Fruit fly (Drosophila melanogaster): ENCODE results near the gene CG14397.

CG14397 gene

DNA sequence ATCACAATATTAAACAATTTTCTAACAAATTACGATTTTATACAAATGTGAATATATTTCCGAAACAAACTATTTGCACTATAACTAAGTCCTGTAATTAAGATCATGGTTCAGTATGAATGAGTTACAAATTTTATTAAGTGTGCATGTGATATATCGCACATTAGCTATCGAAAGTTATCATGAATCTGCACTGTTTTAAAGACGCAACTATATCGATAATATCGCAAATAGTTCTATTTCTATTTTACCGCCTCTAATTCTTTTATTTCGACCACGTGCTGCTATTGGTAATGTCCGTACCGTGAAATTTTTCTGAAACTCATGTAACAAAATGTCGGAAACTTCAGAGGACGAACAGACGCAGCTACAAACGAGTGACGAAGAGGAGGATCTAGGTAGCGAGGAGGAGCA is 52.0 kb downstream of the CG14397 start, which contains the start of gene pths (continued):
- TF ChIP-seq Eip74EF (GFP tag; optimal IDR thresholded peaks at IDR 0.05) (no peak), CG11695 (GFP tag; IDR thresholded peaks at IDR 0.05) (0 out of 3 replicates have a peak, but pooled peaks have one; percentile 8), Hr39 (optimal IDR thresholded peaks at IDR 0.05) (no peak), btn (GFP tag; optimal IDR thresholded peaks at IDR 0.05) (no peak), disco-r (GFP tag; optimal IDR thresholded peaks at IDR 0.05) (no peak), Myb (GFP tag; optimal IDR thresholded peaks at IDR 0.05) (peak; percentile 66), CG1792 (GFP tag; optimal IDR thresholded peaks at IDR 0.05) (no peak), CG14710 (tag; optimal IDR thresholded peaks at IDR 0.05) (peak; percentile 67), CG1602 (GFP tag; optimal IDR thresholded peaks at IDR 0.05) (peak; percentile 56), ERR (GFP tag; optimal IDR thresholded peaks at IDR 0.05) (peak; percentile 40), abd-A (tag; optimal IDR thresholded peaks at IDR 0.05) (no peak), CG12769 (tag; optimal IDR thresholded peaks at IDR 0.05) (peak; percentile 70), Scr (GFP tag; IDR thresholded peaks at IDR 0.05; ENCODE audit: partially characterized antibody) (peak; percentile 77), CG4707 (GFP tag; optimal IDR thresholded peaks at IDR 0.05) (no peak), odd (GFP tag; optimal IDR thresholded peaks at IDR 0.05) (no peak), CHES-1-like (GFP tag; optimal IDR thresholded peaks at IDR 0.05) (peak; percentile 65), Asciz (GFP tag; optimal IDR thresholded peaks at IDR 0.05) (no peak), CG5180 (GFP tag; optimal IDR thresholded peaks at IDR 0.05) (no peak), CG1603 (tag; optimal IDR thresholded peaks at IDR 0.05) (peak; percentile 95), Max (GFP tag; optimal IDR thresholded peaks at IDR 0.05) (peak; percentile 85), CG18619 (GFP tag; optimal IDR thresholded peaks at IDR 0.05) (no peak), B-H2 (GFP tag; optimal IDR thresholded peaks at IDR 0.05) (no peak), CG9215 (GFP tag; IDR thresholded peaks at IDR 0.05) (no peak), slp2 (GFP tag; optimal IDR thresholded peaks at IDR 0.05) (peak; percentile 11), HLHmδ (GFP tag; optimal IDR thresholded peaks at IDR 0.05) (no peak), Abd-B (GFP tag; optimal IDR thresholded peaks at IDR 0.05) (no peak), Optix (GFP tag; IDR thresholded peaks at IDR 0.05) (no peak), ato (GFP tag; IDR thresholded peaks at IDR 0.05; ENCODE audit: partially characterized antibody) (peak; percentile 71; the same call in 1 of the 2 replicates), CG5245 (GFP tag; optimal IDR thresholded peaks at IDR 0.05) (no peak), CG17912 (GFP tag; optimal IDR thresholded peaks at IDR 0.05) (no peak), tna (GFP tag; IDR thresholded peaks at IDR 0.05; ENCODE audit: partially characterized antibody) (peak; percentile 61), CG8281 (tag; optimal IDR thresholded peaks at IDR 0.05) (no peak), HLH54F (GFP tag; optimal IDR thresholded peaks at IDR 0.05) (peak; percentile 60), ab (GFP tag; optimal IDR thresholded peaks at IDR 0.05) (no peak), gcm (GFP tag; optimal IDR thresholded peaks at IDR 0.05) (no peak), gsb-n (tag; optimal IDR thresholded peaks at IDR 0.05) (no peak), CG9727 (GFP tag; optimal IDR thresholded peaks at IDR 0.05) (no peak), CG17612 (GFP tag; IDR thresholded peaks at IDR 0.05) (no peak), twi (tag; optimal IDR thresholded peaks at IDR 0.05) (peak; percentile 17), CG9876 (GFP tag; optimal IDR thresholded peaks at IDR 0.05) (peak; percentile 49), klu (GFP tag; IDR thresholded peaks at IDR 0.05) (peak; percentile 11; the same call in 1 of the 2 replicates), Awh (GFP tag; IDR thresholded peaks at IDR 0.05) (no peak), prd (optimal IDR thresholded peaks at IDR 0.05) (no peak), prd (GFP tag; IDR thresholded peaks at IDR 0.05) (peak; percentile 75), Fer3 (tag; optimal IDR thresholded peaks at IDR 0.05) (peak; percentile 44), Med (GFP tag) (peak; percentile 84), TFAM (GFP tag; optimal IDR thresholded peaks at IDR 0.05) (no peak), CG18599 (GFP tag; optimal IDR thresholded peaks at IDR 0.05) (no peak), zf30C (GFP tag; optimal IDR thresholded peaks at IDR 0.05) (no peak), CG10267 (tag; optimal IDR thresholded peaks at IDR 0.05) (peak; percentile 48), cg (GFP tag; optimal IDR thresholded peaks at IDR 0.05) (no peak)

Data from whole organism, embryonic.